Fruit fly (Drosophila melanogaster) whole organism, adult: ENCODE measurements around the gene CG18545.
"Not testable (repeated sequence)": the region's sequence is repeated elsewhere in the genome, so short reads cannot be mapped to it uniquely, and the experiment has no call there.

ENCODE experiments used
- CG11617 ChIP-seq: fragments of 200-800 bp; sonication (Bioruptor generic); optimal IDR thresholded peaks from 2 replicates; lab custom pipeline; 2017; ENCODE audit warnings: mild to moderate bottlenecking, missing biosample characterization, missing genetic modification reagents, missing genetic modification characterization
- CG12768 ChIP-seq: fragments of 200-800 bp; sonication (Bioruptor generic); optimal IDR thresholded peaks from 2 replicates; lab custom pipeline; 2017; ENCODE audit warnings: missing biosample characterization, missing genetic modification characterization, mild to moderate bottlenecking, moderate library complexity, missing genetic modification reagents
- CG14711 ChIP-seq: fragments of 200-800 bp; sonication (Bioruptor generic); optimal IDR thresholded peaks from 2 replicates; lab custom pipeline; 2018; ENCODE audit warnings: missing biosample characterization, mild to moderate bottlenecking, missing genetic modification characterization, moderate library complexity
- CG1620 ChIP-seq: fragments of 200-800 bp; sonication (Bioruptor generic); optimal IDR thresholded peaks from 2 replicates; lab custom pipeline; 2016; ENCODE audit warnings: missing biosample characterization, missing genetic modification characterization
- CG33017 ChIP-seq: fragments of 200-800 bp; sonication (Bioruptor generic); optimal IDR thresholded peaks from 2 replicates; lab custom pipeline; 2018; ENCODE audit warnings: missing biosample characterization, mild to moderate bottlenecking, missing genetic modification characterization, moderate library complexity
- CG5204 ChIP-seq: fragments of 200-800 bp; sonication (Bioruptor generic); optimal IDR thresholded peaks from 2 replicates; lab custom pipeline; 2016; ENCODE audit warnings: missing biosample characterization, missing genetic modification characterization
- CG7045 ChIP-seq: fragments of 200-800 bp; sonication (Bioruptor generic); optimal IDR thresholded peaks from 2 replicates; lab custom pipeline; 2017; ENCODE audit warnings: missing biosample characterization, mild to moderate bottlenecking, missing genetic modification characterization
- CG7101 ChIP-seq: fragments of 200-800 bp; sonication (Bioruptor generic); optimal IDR thresholded peaks from 2 replicates; lab custom pipeline; 2018; ENCODE audit warnings: missing biosample characterization, mild to moderate bottlenecking, missing genetic modification characterization, moderate library complexity
- Clk ChIP-seq: fragments of 200-800 bp; sonication (Bioruptor generic); optimal IDR thresholded peaks from 2 replicates; lab custom pipeline; 2017; ENCODE audit warnings: missing biosample characterization, missing genetic modification characterization
- Crg-1 ChIP-seq: fragments of 200-800 bp; sonication (Bioruptor generic); optimal IDR thresholded peaks from 2 replicates; lab custom pipeline; 2016; ENCODE audit warnings: missing biosample characterization, missing genetic modification characterization
- Hr96 ChIP-seq: fragments of 200-800 bp; sonication (Bioruptor generic); optimal IDR thresholded peaks from 2 replicates; lab custom pipeline; 2016; ENCODE audit warnings: missing biosample characterization, missing genetic modification characterization
- Mnt ChIP-seq: fragments of 200-800 bp; sonication (Bioruptor generic); optimal IDR thresholded peaks from 2 replicates; lab custom pipeline; 2016; ENCODE audit warnings: missing biosample characterization, mild to moderate bottlenecking, missing genetic modification characterization
- bab1 ChIP-seq: fragments of 200-800 bp; sonication (Bioruptor generic); optimal IDR thresholded peaks from 3 replicates; lab custom pipeline; 2019; ENCODE audit warnings: missing biosample characterization, mild to moderate bottlenecking, missing genetic modification characterization, moderate library complexity
- cic ChIP-seq: fragments of 200-800 bp; sonication (Bioruptor generic); optimal IDR thresholded peaks from 2 replicates; lab custom pipeline; 2017; ENCODE audit warnings: missing biosample characterization, mild to moderate bottlenecking, missing genetic modification characterization, moderate library complexity
- cnc ChIP-seq, 2 experiments: fragments of >200 bp; optimal IDR thresholded peaks; 2 replicates each; lab custom pipeline; 2017
- kay ChIP-seq: fragments of 200-800 bp; sonication (Bioruptor generic); peaks from one replicate; lab custom pipeline; 2016; ENCODE audit warnings: missing biosample characterization, missing genetic modification characterization, borderline replicate concordance
- ovo ChIP-seq: fragments of 200-800 bp; sonication (Bioruptor generic); optimal IDR thresholded peaks from 2 replicates; lab custom pipeline; 2016; ENCODE audit warnings: missing biosample characterization, missing genetic modification characterization
- pad ChIP-seq: fragments of 200-800 bp; sonication (Bioruptor generic); optimal IDR thresholded peaks from 3 replicates; lab custom pipeline; 2017; ENCODE audit warnings: missing biosample characterization, missing genetic modification characterization, mild to moderate bottlenecking, moderate library complexity, missing genetic modification reagents
- tj ChIP-seq: fragments of 200-800 bp; sonication (Bioruptor generic); optimal IDR thresholded peaks from 3 replicates; lab custom pipeline; 2017; ENCODE audit warnings: missing biosample characterization, mild to moderate bottlenecking, missing genetic modification characterization, moderate library complexity
- toe ChIP-seq: fragments of 200-800 bp; sonication (Bioruptor generic); optimal IDR thresholded peaks from 2 replicates; lab custom pipeline; 2016; ENCODE audit warnings: missing biosample characterization, missing genetic modification characterization

Gene CG18545

dm6 chr3R:10338042-10338441 is 2.7 kb upstream of the CG18545 start, which contains the start of gene CG12592:
Gene CG12592 (plus strand): TSS chr3R:10338342.
- not testable (repeated sequence) for TF ChIP-seq CG33017 (tag; lab: Kevin White, UChicago); CG7045; toe (GFP tag; lab: Kevin White, UChicago)

- not testable (repeated sequence) for TF ChIP-seq CG11617 (GFP tag; lab: Kevin White, UChicago); Crg-1; kay (GFP tag; lab: Kevin White, UChicago)
Measured at dm6 chr3R:10348461-10348860, 7.7 kb downstream of the CG18545 start, which contains the start of gene CG31406. Gene CG31406 (plus strand): TSS chr3R:10348761.

dm6 chr3R:10349987-10350386 is 9.2 kb downstream of the CG18545 start, which contains the start of gene jumu:
Gene jumu (plus strand): TSS chr3R:10350182.
- TF ChIP-seq ovo, result peak; percentile 13
- no peak for TF ChIP-seq CG14711
- peak; percentile 0 for TF ChIP-seq Mnt (GFP tag; lab: Kevin White, UChicago)
- TF ChIP-seq bab1, result peak; percentile 63

dm6 chr3R:10350741-10351629 is 10.2 kb downstream of the CG18545 start:
- TF ChIP-seq Crg-1, result peak; percentile 59
- TF ChIP-seq Clk (GFP tag; lab: Kevin White, UChicago), result peak; percentile 7
- TF ChIP-seq pad, result peak; percentile 100
- TF ChIP-seq toe (GFP tag; lab: Kevin White, UChicago), result peak; percentile 35
- TF ChIP-seq ovo, result no peak
- TF ChIP-seq CG12768 (GFP tag; lab: Kevin White, UChicago), result peak; percentile 55
- peak; percentile 52 for TF ChIP-seq CG1620 (GFP tag; lab: Kevin White, UChicago)
- TF ChIP-seq Hr96 (GFP tag; lab: Kevin White, UChicago), result peak; percentile 34
- peak; percentile 54 for TF ChIP-seq CG7045
- TF ChIP-seq CG14711, result peak; percentile 74
- peak; percentile 87 for TF ChIP-seq kay (GFP tag; lab: Kevin White, UChicago)
- TF ChIP-seq cnc (optimal IDR thresholded peaks at IDR 0.05; lab: Kevin White, UChicago), result no peak
- peak; percentile 69 for TF ChIP-seq CG7101
- no peak for TF ChIP-seq tj (GFP tag; lab: Kevin White, UChicago)
- peak; percentile 49 for TF ChIP-seq CG11617 (GFP tag; lab: Kevin White, UChicago)
- TF ChIP-seq bab1, result peak; percentile 80
- peak; percentile 47 for TF ChIP-seq Mnt (GFP tag; lab: Kevin White, UChicago)
- TF ChIP-seq CG5204 (GFP tag; lab: Kevin White, UChicago), result peak; percentile 58
- TF ChIP-seq CG33017 (tag; lab: Kevin White, UChicago), result peak; percentile 72
- peak; percentile 40 for TF ChIP-seq cic (GFP tag; lab: Kevin White, UChicago)

- TF ChIP-seq CG33017 (tag; lab: Kevin White, UChicago) (peak; percentile 43), CG14711 (no peak), Hr96 (GFP tag; lab: Kevin White, UChicago) (no peak), CG12768 (GFP tag; lab: Kevin White, UChicago) (peak; percentile 15), cnc (optimal IDR thresholded peaks at IDR 0.05; lab: Kevin White, UChicago) (no peak), toe (GFP tag; lab: Kevin White, UChicago) (peak; percentile 38), tj (GFP tag; lab: Kevin White, UChicago) (peak; percentile 92), CG7101 (no peak), CG7045 (no peak), CG11617 (GFP tag; lab: Kevin White, UChicago) (no peak), pad (peak; percentile 93), CG5204 (GFP tag; lab: Kevin White, UChicago) (no peak), bab1 (no peak), Mnt (GFP tag; lab: Kevin White, UChicago) (no peak), Clk (GFP tag; lab: Kevin White, UChicago) (no peak), Crg-1 (no peak), kay (GFP tag; lab: Kevin White, UChicago) (no peak), cic (GFP tag; lab: Kevin White, UChicago) (peak; percentile 36)
Measured at dm6 chr3R:10351960-10352458, 11.3 kb downstream of the CG18545 start.

- no peak for TF ChIP-seq cic (GFP tag; lab: Kevin White, UChicago)
- no peak for TF ChIP-seq Crg-1
- no peak for TF ChIP-seq CG1620 (GFP tag; lab: Kevin White, UChicago)
- no peak for TF ChIP-seq cnc (optimal IDR thresholded peaks at IDR 0.05; lab: Kevin White, UChicago)
- no peak for TF ChIP-seq CG7101
- no peak for TF ChIP-seq Hr96 (GFP tag; lab: Kevin White, UChicago)
- TF ChIP-seq CG33017 (tag; lab: Kevin White, UChicago), result no peak
- no peak for TF ChIP-seq kay (GFP tag; lab: Kevin White, UChicago)
- no peak for TF ChIP-seq CG7045
- no peak for TF ChIP-seq toe (GFP tag; lab: Kevin White, UChicago)
Measured at dm6 chr3R:10352844-10353243, 12.1 kb downstream of the CG18545 start.
